Fruit fly (Drosophila melanogaster): ENCODE measurements around the gene gudu.
A peak's percentile ranks its signal among the peaks of the same experiment; 100 is the strongest.

The gudu gene

DNA sequence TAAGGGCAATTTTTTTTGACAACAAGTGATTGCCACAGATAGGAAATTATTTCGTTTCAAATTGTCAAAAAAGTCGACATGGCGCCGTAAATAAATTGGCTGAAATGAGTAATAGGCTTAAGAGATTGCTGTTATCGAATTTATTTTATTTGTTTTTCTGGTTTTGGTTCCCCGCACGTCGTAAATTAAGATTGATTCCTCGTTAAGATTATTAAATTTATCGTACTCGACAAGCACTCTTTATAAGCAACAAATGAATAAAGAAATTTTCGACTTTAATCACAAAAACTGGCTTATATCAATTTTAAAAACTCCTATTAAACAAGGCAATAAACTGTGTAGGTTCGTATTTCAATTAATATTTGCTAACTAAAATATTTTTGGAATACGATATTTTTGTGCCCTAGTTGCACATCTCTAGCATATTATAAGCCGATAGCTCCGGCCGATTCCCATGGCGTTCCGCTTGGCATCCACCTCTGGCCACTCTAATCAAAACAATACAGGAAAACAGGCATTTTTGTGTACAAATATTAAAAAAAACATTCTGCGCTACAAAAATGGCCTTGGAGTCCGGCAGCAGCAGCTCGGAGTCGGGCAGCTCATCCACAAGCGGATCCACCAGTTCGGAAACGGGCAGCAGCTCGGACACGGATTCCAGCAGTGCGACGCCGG, 23.8 kb downstream of the gudu start, which contains the start of gene chm (continued):
- TF ChIP-seq CG17359 (tag; optimal IDR thresholded peaks at IDR 0.05) (no peak), TFAM (GFP tag; optimal IDR thresholded peaks at IDR 0.05) (no peak), sug (tag; optimal IDR thresholded peaks at IDR 0.05) (peak; percentile 37), CG7839 (tag; optimal IDR thresholded peaks at IDR 0.05) (peak; percentile 34), yki (optimal IDR thresholded peaks at IDR 0.05) (no peak), Sox102F (GFP tag; optimal IDR thresholded peaks at IDR 0.05) (no peak), gfzf (GFP tag; optimal IDR thresholded peaks at IDR 0.05) (peak; percentile 88), CG11696 (GFP tag; IDR thresholded peaks at IDR 0.05) (no peak), CG9727 (GFP tag; optimal IDR thresholded peaks at IDR 0.05) (no peak), Myb (GFP tag; optimal IDR thresholded peaks at IDR 0.05) (peak; percentile 32), Dad (GFP tag; optimal IDR thresholded peaks at IDR 0.05) (no peak), Nf-YA (GFP tag; IDR thresholded peaks at IDR 0.05) (no peak), zfh2 (GFP tag; optimal IDR thresholded peaks at IDR 0.05) (peak; percentile 59), hth (optimal IDR thresholded peaks at IDR 0.05) (no peak), bowl (GFP tag; IDR thresholded peaks at IDR 0.05) (no peak), CG10959 (GFP tag; IDR thresholded peaks at IDR 0.05) (no peak), Hr51 (GFP tag; optimal IDR thresholded peaks at IDR 0.05) (peak in 1 of 2 experiments; percentile 1), HHEX (GFP tag; optimal IDR thresholded peaks at IDR 0.05) (no peak), odd (GFP tag; optimal IDR thresholded peaks at IDR 0.05) (no peak), toy (GFP tag; IDR thresholded peaks at IDR 0.05) (no peak), bbx (GFP tag; IDR thresholded peaks at IDR 0.05; ENCODE audit: partially characterized antibody) (peak; percentile 87), CG5953 (GFP tag; IDR thresholded peaks at IDR 0.05) (no peak), CG6854 (GFP tag; optimal IDR thresholded peaks at IDR 0.05) (no peak), Atf6 (GFP tag; IDR thresholded peaks at IDR 0.05) (no peak), Spps (tag; optimal IDR thresholded peaks at IDR 0.05) (no peak), CG6683 (GFP tag; optimal IDR thresholded peaks at IDR 0.05) (no peak), ranshi (GFP tag; IDR thresholded peaks at IDR 0.05) (0 out of 2 replicates have a peak, but pooled peaks have one; percentile 21), lbe (GFP tag; optimal IDR thresholded peaks at IDR 0.05) (peak; percentile 26), NFAT (GFP tag; IDR thresholded peaks at IDR 0.05) (peak; percentile 67; the same call in 1 of the 2 replicates), CG10565 (GFP tag; optimal IDR thresholded peaks at IDR 0.05) (no peak), CG3726 (GFP tag; IDR thresholded peaks at IDR 0.05) (no peak), chm (GFP tag; IDR thresholded peaks at IDR 0.05) (peak; percentile 76; the same call in 1 of the 2 replicates), zen2 (GFP tag; IDR thresholded peaks at IDR 0.05; ENCODE audit: partially characterized antibody) (peak; percentile 85), CG12155 (GFP tag; optimal IDR thresholded peaks at IDR 0.05) (no peak), CG10321 (GFP tag; IDR thresholded peaks at IDR 0.05) (no peak), mld (GFP tag; IDR thresholded peaks at IDR 0.05; ENCODE audit: partially characterized antibody) (peak; percentile 75), Sry-β (GFP tag; optimal IDR thresholded peaks at IDR 0.05) (no peak), CG14710 (tag; optimal IDR thresholded peaks at IDR 0.05) (peak; percentile 51), Dip2 (GFP tag; IDR thresholded peaks at IDR 0.05) (no peak), CG10431 (GFP tag; optimal IDR thresholded peaks at IDR 0.05) (no peak), repo (GFP tag; optimal IDR thresholded peaks at IDR 0.05) (no peak), abd-A (tag; optimal IDR thresholded peaks at IDR 0.05) (no peak), phol (tag; optimal IDR thresholded peaks at IDR 0.05) (peak; percentile 60), CG13624 (GFP tag; optimal IDR thresholded peaks at IDR 0.05) (peak; percentile 38), H15 (GFP tag; IDR thresholded peaks at IDR 0.05) (peak; percentile 11; the same call in 1 of the 3 replicates), dysf (GFP tag; IDR thresholded peaks at IDR 0.05) (peak; percentile 11; the same call in 1 of the 3 replicates), trem (tag; optimal IDR thresholded peaks at IDR 0.05) (peak; percentile 52), wor (GFP tag; IDR thresholded peaks at IDR 0.05) (no peak), CG13123 (GFP tag; optimal IDR thresholded peaks at IDR 0.05) (no peak), nom (GFP tag; optimal IDR thresholded peaks at IDR 0.05) (no peak)

All from whole organism, embryonic.